Worm (Caenorhabditis elegans): Measurements from ENCODE around the gene K10D6.4.

DNA sequence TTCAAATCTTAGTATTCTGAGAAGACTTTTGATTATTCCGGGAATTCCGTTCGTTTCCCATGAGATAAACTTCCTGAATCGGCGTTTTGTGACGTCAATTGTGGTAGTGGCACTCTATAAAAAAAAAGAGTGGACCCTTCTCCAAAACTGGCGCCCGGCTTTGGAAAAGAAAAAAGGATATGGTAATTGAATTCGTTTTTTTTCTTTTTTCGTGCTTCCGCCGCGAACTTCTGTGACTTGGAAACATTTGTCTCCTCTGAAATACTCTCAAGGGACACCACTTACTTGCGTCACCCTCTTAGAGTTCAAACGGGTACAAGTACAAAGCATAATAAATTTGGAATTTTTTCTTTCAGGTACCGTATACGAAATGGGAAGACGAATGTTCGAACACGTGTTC, 29.1 kb upstream of the K10D6.4 start:
- TF ChIP-seq ceh-88 (GFP tag; IDR thresholded peaks at IDR 0.05) (no peak), aly-2 (tag; optimal IDR thresholded peaks at IDR 0.05) (no peak), lin-13 (GFP tag; optimal IDR thresholded peaks at IDR 0.05) (no peak)

Measured in whole organism, L1 larva.